Worm (Caenorhabditis elegans): Measurements from ENCODE around the gene nlp-21.

ce11 chrIII:11366467-11366866 is 26.6 kb downstream of the nlp-21 start, which contains the start of gene T28D6.3:
- TF ChIP-seq nhr-237 (tag; optimal IDR thresholded peaks at IDR 0.05): no peak
- TF ChIP-seq fos-1 (tag; optimal IDR thresholded peaks at IDR 0.05): no peak
- no peak for TF ChIP-seq nhr-21 (tag; optimal IDR thresholded peaks at IDR 0.05)
- no peak for TF ChIP-seq nhr-25 (tag; optimal IDR thresholded peaks at IDR 0.05)
- no peak for TF ChIP-seq nhr-11 (tag; optimal IDR thresholded peaks at IDR 0.05)
- no peak for TF ChIP-seq snpc-4 (tag; optimal IDR thresholded peaks at IDR 0.05)
- TF ChIP-seq ztf-4 (tag; optimal IDR thresholded peaks at IDR 0.05): no peak
- TF ChIP-seq lsy-2 (tag; optimal IDR thresholded peaks at IDR 0.05): no peak
- TF ChIP-seq skn-1 (tag; optimal IDR thresholded peaks at IDR 0.05): no peak
- TF ChIP-seq lin-13 (GFP tag; optimal IDR thresholded peaks at IDR 0.05): no peak

Measured in whole organism, L2 larva.